Fruit fly (Drosophila melanogaster) whole organism, prepupa: ENCODE results near the gene CG18764.
A peak's percentile ranks its signal among the peaks of the same experiment; 100 is the strongest.

Experiments
- Blimp-1 ChIP-seq: fragments of 200-800 bp; sonication (Bioruptor generic); optimal IDR thresholded peaks from 3 replicates; lab custom pipeline; 2017; ENCODE audit warnings: missing biosample characterization, missing genetic modification characterization, mild to moderate bottlenecking, moderate library complexity, missing genetic modification reagents
- OdsH ChIP-seq: fragments of 200-800 bp; sonication (Bioruptor generic); optimal IDR thresholded peaks from 3 replicates; lab custom pipeline; 2016; ENCODE audit warnings: missing biosample characterization, missing genetic modification characterization
- net ChIP-seq: fragments of 200-800 bp; sonication (Bioruptor generic); optimal IDR thresholded peaks from 3 replicates; lab custom pipeline; 2016; ENCODE audit warnings: missing biosample characterization, missing genetic modification characterization
- spab ChIP-seq: fragments of 200-800 bp; sonication (Bioruptor generic); optimal IDR thresholded peaks from 2 replicates; lab custom pipeline; 2017; ENCODE audit warnings: missing biosample characterization, mild to moderate bottlenecking, missing genetic modification characterization, missing genetic modification reagents
- svp ChIP-seq: fragments of 200-800 bp; sonication (Bioruptor generic); peaks from one replicate; lab custom pipeline; 2016; ENCODE audit warnings: missing biosample characterization, missing genetic modification characterization

dm6 chr3R:11648356-11649355 is 22.0 kb downstream of the CG18764 start:
- TF ChIP-seq spab (GFP tag; lab: Kevin White, UChicago) (no peak), net (no peak), Blimp-1 (GFP tag; lab: Kevin White, UChicago) (no peak), svp (GFP tag; lab: Kevin White, UChicago) (peak; percentile 12), OdsH (GFP tag; lab: Kevin White, UChicago) (no peak)
